Fruit fly (Drosophila melanogaster) whole organism, wandering third instar larva: ENCODE measurements around the gene CG33543.

Source experiments
- fru ChIP-seq: fragments of 200-800 bp; sonication (Bioruptor generic); optimal IDR thresholded peaks from 3 replicates; lab custom pipeline; 2016; ENCODE audit warnings: missing biosample characterization, mild to moderate bottlenecking, missing genetic modification characterization
- h ChIP-seq: fragments of 200-800 bp; sonication (Bioruptor generic); optimal IDR thresholded peaks from 3 replicates; lab custom pipeline; 2016; ENCODE audit warnings: missing biosample characterization, mild to moderate bottlenecking, missing genetic modification characterization
- psq ChIP-seq: fragments of 200-800 bp; sonication (Bioruptor generic); optimal IDR thresholded peaks from 3 replicates; lab custom pipeline; 2017; ENCODE audit warnings: missing biosample characterization, mild to moderate bottlenecking, missing genetic modification characterization, moderate library complexity

DNA sequence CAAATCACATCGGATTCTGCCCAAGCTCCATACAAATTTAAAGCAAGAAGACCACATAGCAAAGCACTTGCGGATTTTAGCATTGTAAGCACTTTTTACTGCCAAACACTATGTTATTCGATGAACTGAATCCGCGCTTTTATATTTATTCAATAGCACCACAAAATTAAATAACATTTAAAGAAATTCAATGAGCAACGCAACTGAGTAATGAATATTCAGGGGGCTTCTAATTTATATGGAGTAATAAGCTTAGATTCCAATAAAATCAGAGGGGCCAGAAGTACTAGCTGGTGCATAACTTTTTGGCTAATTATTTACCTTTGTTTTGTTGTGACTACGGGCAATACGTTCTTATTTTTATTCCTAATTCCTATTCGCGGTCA is 31.0 kb upstream of the CG33543 start, which contains the start of gene lectin-22C:
- no peak for TF ChIP-seq fru (GFP tag; lab: Kevin White, UChicago)
- no peak for TF ChIP-seq h
- no peak for TF ChIP-seq psq (GFP tag; lab: Kevin White, UChicago)
